Fruit fly (Drosophila melanogaster): ENCODE results near the gene CG9981.

CG9981 gene

dm6 chrX:16391397-16391796 is 13.5 kb downstream of the CG9981 start, which contains the start of the genes TH1 and mei-41:
Gene TH1, minus strand, starts transcription at chrX:16391438.
Gene mei-41, plus strand, starts transcription at chrX:16391698.
- TF ChIP-seq OdsH (GFP tag; optimal IDR thresholded peaks at IDR 0.05) (peak; percentile 44), woc (GFP tag; optimal IDR thresholded peaks at IDR 0.05) (no peak), Mio (GFP tag; optimal IDR thresholded peaks at IDR 0.05) (no peak), foxo (GFP tag; optimal IDR thresholded peaks at IDR 0.05) (no peak), N (GFP tag; optimal IDR thresholded peaks at IDR 0.05) (peak; percentile 82), sv (GFP tag; optimal IDR thresholded peaks at IDR 0.05) (peak; percentile 50), Rel (GFP tag; optimal IDR thresholded peaks at IDR 0.05) (peak; percentile 26), Rel (tag; optimal IDR thresholded peaks at IDR 0.05) (no peak), pan (optimal IDR thresholded peaks at IDR 0.05) (no peak), CG9705 (GFP tag; optimal IDR thresholded peaks at IDR 0.05) (peak; percentile 70), Hr83 (GFP tag; optimal IDR thresholded peaks at IDR 0.05; ENCODE audit: poor library complexity, severe bottlenecking) (no peak), Myc (optimal IDR thresholded peaks at IDR 0.05) (no peak), Hnf4 (GFP tag; optimal IDR thresholded peaks at IDR 0.05) (no peak), fru (GFP tag; optimal IDR thresholded peaks at IDR 0.05) (no peak), rgr (GFP tag; optimal IDR thresholded peaks at IDR 0.05) (no peak), Abd-B (GFP tag; optimal IDR thresholded peaks at IDR 0.05) (peak; percentile 67), dl (GFP tag; optimal IDR thresholded peaks at IDR 0.05; ENCODE audit: insufficient read depth in 1 of 2, partially characterized antibody in 2 of 2) (no peak), Dif (GFP tag; optimal IDR thresholded peaks at IDR 0.05; ENCODE audit: partially characterized antibody) (no peak), usp (GFP tag; optimal IDR thresholded peaks at IDR 0.05) (no peak), HLH106 (tag; optimal IDR thresholded peaks at IDR 0.05) (peak; percentile 94), CrebA (GFP tag; optimal IDR thresholded peaks at IDR 0.05; ENCODE audit: borderline replicate concordance) (no peak), sage (GFP tag; optimal IDR thresholded peaks at IDR 0.05) (no peak), tai (GFP tag; optimal IDR thresholded peaks at IDR 0.05) (no peak), GATAd (GFP tag; optimal IDR thresholded peaks at IDR 0.05) (no peak), Sp1 (GFP tag; optimal IDR thresholded peaks at IDR 0.05) (peak; percentile 83), Hr78 (GFP tag; optimal IDR thresholded peaks at IDR 0.05) (peak; percentile 58), jim (GFP tag; optimal IDR thresholded peaks at IDR 0.05) (no peak), CG32264 (GFP tag; optimal IDR thresholded peaks at IDR 0.05) (no peak), dsf (GFP tag; optimal IDR thresholded peaks at IDR 0.05; ENCODE audit: borderline replicate concordance) (no peak), psq (GFP tag; optimal IDR thresholded peaks at IDR 0.05) (peak; percentile 71), dmrt93B (GFP tag; optimal IDR thresholded peaks at IDR 0.05) (peak; percentile 88), lola (GFP tag; optimal IDR thresholded peaks at IDR 0.05) (no peak), br (GFP tag; optimal IDR thresholded peaks at IDR 0.05) (no peak), Jra (GFP tag; optimal IDR thresholded peaks at IDR 0.05) (no peak), ey (GFP tag; optimal IDR thresholded peaks at IDR 0.05) (peak; percentile 62)

DNA sequence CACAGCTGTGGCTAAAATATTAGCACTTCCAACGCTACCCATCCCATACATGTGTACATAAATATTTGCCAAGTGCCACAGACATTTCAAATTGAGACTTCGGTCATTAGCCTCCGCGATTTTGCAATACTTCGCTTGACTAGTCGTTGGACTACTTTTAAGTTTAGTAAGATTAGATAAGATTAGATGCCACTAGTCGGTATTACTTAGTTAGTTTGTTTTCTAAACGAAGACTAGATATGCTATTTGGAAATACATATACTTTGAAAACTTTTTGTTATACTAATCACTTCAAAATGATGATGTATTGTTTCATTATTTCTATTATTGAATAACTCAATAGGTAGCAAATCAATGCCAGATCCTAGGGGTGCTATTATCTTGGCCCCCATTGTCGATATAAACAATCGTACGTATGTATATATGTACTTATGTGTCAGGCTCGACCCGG is 19.0 kb downstream of the CG9981 start:
- TF ChIP-seq br (GFP tag; optimal IDR thresholded peaks at IDR 0.05) (peak; percentile 43), Dif (GFP tag; optimal IDR thresholded peaks at IDR 0.05; ENCODE audit: partially characterized antibody) (no peak), ey (GFP tag; optimal IDR thresholded peaks at IDR 0.05) (peak; percentile 49), rgr (GFP tag; optimal IDR thresholded peaks at IDR 0.05) (peak; percentile 52), jim (GFP tag; optimal IDR thresholded peaks at IDR 0.05) (no peak), foxo (GFP tag; optimal IDR thresholded peaks at IDR 0.05) (peak in 1 of 2 experiments; percentile 61), Hr83 (GFP tag; optimal IDR thresholded peaks at IDR 0.05; ENCODE audit: poor library complexity, severe bottlenecking) (peak; percentile 50), pan (optimal IDR thresholded peaks at IDR 0.05) (no peak), h (GFP tag; optimal IDR thresholded peaks at IDR 0.05) (peak; percentile 71), CG9705 (GFP tag; optimal IDR thresholded peaks at IDR 0.05) (peak; percentile 19), dmrt93B (GFP tag; optimal IDR thresholded peaks at IDR 0.05) (peak; percentile 41), OdsH (GFP tag; optimal IDR thresholded peaks at IDR 0.05) (peak; percentile 66), Hnf4 (GFP tag; optimal IDR thresholded peaks at IDR 0.05) (peak; percentile 15), Sp1 (GFP tag; optimal IDR thresholded peaks at IDR 0.05) (peak; percentile 57), woc (GFP tag; optimal IDR thresholded peaks at IDR 0.05) (peak; percentile 31), HLH106 (tag; optimal IDR thresholded peaks at IDR 0.05) (peak; percentile 53), psq (GFP tag; optimal IDR thresholded peaks at IDR 0.05) (peak; percentile 33), CrebA (GFP tag; optimal IDR thresholded peaks at IDR 0.05; ENCODE audit: borderline replicate concordance) (no peak), fru (GFP tag; optimal IDR thresholded peaks at IDR 0.05) (peak; percentile 72), Jra (GFP tag; optimal IDR thresholded peaks at IDR 0.05) (no peak)
